Worm (Caenorhabditis elegans) whole organism, L4 larva: Measurements from ENCODE around the gene F19C7.8.

Experiments used
- F10B5.3 ChIP-seq: sonication (generic microtip); optimal IDR thresholded peaks from 2 replicates; lab custom pipeline; 2016; ENCODE audit warnings: mild to moderate bottlenecking, missing genetic modification characterization, missing compliant biosample characterization
- F37D6.2 ChIP-seq: sonication (generic microtip); optimal IDR thresholded peaks from 2 replicates; lab custom pipeline; 2016; ENCODE audit warnings: mild to moderate bottlenecking, missing genetic modification characterization, missing compliant biosample characterization
- F44E2.7 ChIP-seq: fragments of 200-800 bp; sonication (Bioruptor generic); IDR thresholded peaks from 2 replicates; pipeline ENCODE4 v2.1.2; 2022; ENCODE audit warnings: missing genetic modification characterization, missing compliant biosample characterization
- F49E8.2 ChIP-seq: sonication (generic microtip); optimal IDR thresholded peaks from 2 replicates; lab custom pipeline; 2016; ENCODE audit warnings: missing compliant biosample characterization, mild to moderate bottlenecking, missing genetic modification characterization, borderline replicate concordance
- R02D3.7 ChIP-seq: fragments of 150-350 bp; sonication (generic microtip); optimal IDR thresholded peaks from 3 replicates; lab custom pipeline; 2014; ENCODE audit warnings: missing biosample characterization, missing genetic modification characterization
- T20F7.1 ChIP-seq: fragments of 200-800 bp; sonication (Bioruptor generic); optimal IDR thresholded peaks from 2 replicates; lab custom pipeline; 2018; ENCODE audit warnings: mild to moderate bottlenecking, missing genetic modification characterization, missing compliant biosample characterization
- T26A8.4 ChIP-seq: fragments of 200-800 bp; sonication (Bioruptor generic); IDR thresholded peaks from 2 replicates; pipeline ENCODE4 v1.3.6; 2022; ENCODE audit warnings: missing genetic modification characterization, missing compliant biosample characterization
- Y105C5A.15 ChIP-seq: fragments of 200-800 bp; sonication (Bioruptor generic); IDR thresholded peaks from 2 replicates; pipeline ENCODE4 v1.3.6; 2022; ENCODE audit warnings: missing genetic modification characterization, missing compliant biosample characterization
- Y48G9A.11 ChIP-seq: fragments of 200-800 bp; sonication (Bioruptor generic); IDR thresholded peaks from 2 replicates; pipeline ENCODE4 v1.3.6; 2022; ENCODE audit warnings: missing genetic modification reagents, missing genetic modification characterization, missing compliant biosample characterization
- aha-1 ChIP-seq: fragments of 150-350 bp; peaks from one replicate; lab custom pipeline; 2014; ENCODE audit warnings: missing biosample characterization, missing genetic modification characterization
- arid-1 ChIP-seq: fragments of 200-800 bp; sonication (Bioruptor generic); conservative IDR thresholded peaks from 2 replicates; pipeline ENCODE4 v1.3.6; 2022; ENCODE audit warnings: missing genetic modification reagents, missing genetic modification characterization, missing compliant biosample characterization
- ceh-32 ChIP-seq: sonication (generic microtip); optimal IDR thresholded peaks from 2 replicates; lab custom pipeline; 2016; ENCODE audit warnings: mild to moderate bottlenecking, missing genetic modification characterization, missing compliant biosample characterization; ENCODE audit not compliant: poor library complexity
- ceh-44 ChIP-seq: fragments of 200-800 bp; sonication (Bioruptor generic); IDR thresholded peaks from 2 replicates; pipeline ENCODE4 v1.3.6; 2022; ENCODE audit warnings: missing genetic modification reagents, missing genetic modification characterization, missing compliant biosample characterization
- cey-2 ChIP-seq: sonication (generic microtip); optimal IDR thresholded peaks from 3 replicates; lab custom pipeline; 2017; ENCODE audit warnings: missing genetic modification characterization, mild to moderate bottlenecking, missing compliant biosample characterization, antibody characterized with exemption, borderline replicate concordance; ENCODE audit not compliant: insufficient read depth
- ctbp-1 ChIP-seq: fragments of 200-800 bp; sonication (Bioruptor generic); IDR thresholded peaks from 2 replicates; pipeline ENCODE4 v1.3.6; 2022; ENCODE audit warnings: missing genetic modification reagents, missing genetic modification characterization, missing compliant biosample characterization
- dmd-6 ChIP-seq: fragments of 200-800 bp; sonication (Bioruptor generic); IDR thresholded peaks from 2 replicates; pipeline ENCODE4 v1.3.6; 2022; ENCODE audit warnings: missing genetic modification reagents, missing genetic modification characterization, missing compliant biosample characterization
- dpl-1 ChIP-seq: fragments of 150-350 bp; optimal IDR thresholded peaks from 2 replicates; lab custom pipeline; 2014; ENCODE audit warnings: missing biosample characterization, missing genetic modification reagents, missing genetic modification characterization
- dve-1 ChIP-seq: sonication (generic microtip); optimal IDR thresholded peaks from 2 replicates; lab custom pipeline; 2017; ENCODE audit warnings: antibody characterized with exemption, mild to moderate bottlenecking, missing genetic modification characterization, missing compliant biosample characterization; ENCODE audit not compliant: insufficient read depth
- egl-27 ChIP-seq: sonication (generic microtip); optimal IDR thresholded peaks from 3 replicates; lab custom pipeline; 2017; ENCODE audit warnings: missing biosample characterization, missing genetic modification reagents, missing genetic modification characterization
- egl-43 ChIP-seq: fragments of 200-800 bp; sonication (Bioruptor generic); IDR thresholded peaks from 2 replicates; pipeline ENCODE4 v1.3.6; 2022; ENCODE audit warnings: missing genetic modification reagents, missing genetic modification characterization, missing compliant biosample characterization
- fos-1 ChIP-seq: fragments of 150-350 bp; optimal IDR thresholded peaks from 2 replicates; lab custom pipeline; 2014; ENCODE audit warnings: missing biosample characterization, missing genetic modification characterization
- hlh-11 ChIP-seq: fragments of 200-800 bp; sonication (Bioruptor generic); optimal IDR thresholded peaks from 2 replicates; lab custom pipeline; 2018; ENCODE audit warnings: mild to moderate bottlenecking, missing genetic modification characterization, missing compliant biosample characterization
- hmg-1.1 ChIP-seq: fragments of 200-800 bp; sonication (Bioruptor generic); IDR thresholded peaks from 2 replicates; pipeline ENCODE4 v1.3.6; 2022; ENCODE audit warnings: missing genetic modification reagents, missing genetic modification characterization, missing compliant biosample characterization
- lin-1 ChIP-seq: fragments of 200-800 bp; sonication (Bioruptor generic); IDR thresholded peaks from 2 replicates; pipeline ENCODE4 v1.3.6; 2022; ENCODE audit warnings: missing genetic modification reagents, missing genetic modification characterization, missing compliant biosample characterization
- lin-15B ChIP-seq: fragments of 150-350 bp; sonication (generic microtip); optimal IDR thresholded peaks from 3 replicates; lab custom pipeline; 2014; ENCODE audit warnings: missing biosample characterization, missing genetic modification characterization
- lin-29 ChIP-seq: fragments of 200-800 bp; sonication (Bioruptor generic); IDR thresholded peaks from 2 replicates; pipeline ENCODE4 v1.3.6; 2022; ENCODE audit warnings: missing genetic modification reagents, missing genetic modification characterization, missing compliant biosample characterization
- lin-38 ChIP-seq: fragments of 200-800 bp; sonication (Bioruptor generic); IDR thresholded peaks from 2 replicates; pipeline ENCODE4 v1.3.6; 2022; ENCODE audit warnings: missing genetic modification reagents, missing genetic modification characterization, missing compliant biosample characterization
- lin-39 ChIP-seq: fragments of 150-350 bp; optimal IDR thresholded peaks from 2 replicates; lab custom pipeline; 2014; ENCODE audit warnings: missing biosample characterization, missing genetic modification reagents, missing genetic modification characterization
- lsy-2 ChIP-seq, 2 experiments: fragments of 150-350 bp in 1 of 2; sonication (generic microtip) in 1 of 2; optimal IDR thresholded peaks; 2 replicates each; lab custom pipeline; 2014 to 2017; ENCODE audit warnings: missing biosample characterization in 2 of 2, missing genetic modification characterization in 2 of 2
- madf-5 ChIP-seq, 2 experiments: fragments of 200-800 bp; sonication (Bioruptor generic); IDR thresholded peaks; 2 replicates each; pipeline ENCODE4 v1.3.6; 2022; ENCODE audit warnings: missing compliant biosample characterization in 2 of 2, missing genetic modification characterization in 2 of 2
- madf-9 ChIP-seq: fragments of 200-800 bp; sonication (Bioruptor generic); conservative IDR thresholded peaks from 2 replicates; pipeline ENCODE4 v1.3.6; 2022; ENCODE audit warnings: missing genetic modification reagents, missing genetic modification characterization, missing compliant biosample characterization
- mdl-1 ChIP-seq, 2 experiments: fragments of 150-350 bp in 1 of 2; sonication (generic microtip) in 1 of 2; optimal IDR thresholded peaks; 2 replicates each; lab custom pipeline; 2014 to 2017; ENCODE audit warnings: missing biosample characterization in 2 of 2, missing genetic modification characterization in 2 of 2
- mep-1 ChIP-seq: fragments of 150-350 bp; sonication (generic microtip); optimal IDR thresholded peaks from 3 replicates; lab custom pipeline; 2014; ENCODE audit warnings: missing biosample characterization, missing genetic modification characterization
- mes-2 ChIP-seq: sonication (generic microtip); optimal IDR thresholded peaks from 2 replicates; lab custom pipeline; 2016; ENCODE audit warnings: missing genotype, mild to moderate bottlenecking, missing genetic modification characterization, missing compliant biosample characterization; ENCODE audit not compliant: poor library complexity, severe bottlenecking
- nhr-102 ChIP-seq: sonication (generic microtip); optimal IDR thresholded peaks from 2 replicates; lab custom pipeline; 2016; ENCODE audit warnings: mild to moderate bottlenecking, missing genetic modification characterization, moderate library complexity, missing compliant biosample characterization
- nhr-25 ChIP-seq: sonication (generic microtip); optimal IDR thresholded peaks from 2 replicates; lab custom pipeline; 2017; ENCODE audit warnings: missing genetic modification characterization, mild to moderate bottlenecking, missing compliant biosample characterization, antibody characterized with exemption, moderate library complexity, borderline replicate concordance; ENCODE audit not compliant: insufficient read depth
- nhr-28 ChIP-seq: fragments of 150-350 bp; optimal IDR thresholded peaks from 2 replicates; lab custom pipeline; 2014; ENCODE audit warnings: missing biosample characterization, missing genetic modification characterization
- nhr-48 ChIP-seq: sonication (generic microtip); optimal IDR thresholded peaks from 2 replicates; lab custom pipeline; 2016; ENCODE audit warnings: mild to moderate bottlenecking, missing genetic modification characterization, missing compliant biosample characterization
- nhr-77 ChIP-seq: fragments of 150-350 bp; optimal IDR thresholded peaks from 2 replicates; lab custom pipeline; 2014; ENCODE audit warnings: missing biosample characterization, missing genetic modification characterization
- pha-4 ChIP-seq, 2 experiments: fragments of 150-350 bp in 1 of 2; fragments of 200-800 bp in 1 of 2; sonication (Bioruptor generic) in 1 of 2; IDR thresholded peaks in 1 of 2; optimal IDR thresholded peaks in 1 of 2; 2 replicates each; pipeline versions ENCODE4 v1.3.6 to Lab custom; 2014 to 2022; ENCODE audit warnings: missing genetic modification characterization in 2 of 2, missing genetic modification reagents in 2 of 2, missing biosample characterization in 1 of 2, missing compliant biosample characterization in 1 of 2
- sdz-12 ChIP-seq: fragments of 200-800 bp; sonication (Bioruptor generic); optimal IDR thresholded peaks from 2 replicates; lab custom pipeline; 2018; ENCODE audit warnings: mild to moderate bottlenecking, missing genetic modification characterization, missing compliant biosample characterization
- snpc-1.2 ChIP-seq: fragments of 200-800 bp; sonication (Bioruptor generic); IDR thresholded peaks from 2 replicates; pipeline ENCODE4 v1.3.6; 2022; ENCODE audit warnings: missing genetic modification reagents, missing genetic modification characterization, missing compliant biosample characterization
- snpc-4 ChIP-seq: fragments of 150-350 bp; optimal IDR thresholded peaks from 2 replicates; lab custom pipeline; 2014; ENCODE audit warnings: missing biosample characterization, missing genetic modification characterization
- spr-1 ChIP-seq: sonication (generic microtip); optimal IDR thresholded peaks from 2 replicates; lab custom pipeline; 2016; ENCODE audit warnings: mild to moderate bottlenecking, missing genetic modification characterization, missing compliant biosample characterization
- zfp-2 ChIP-seq: sonication (generic microtip); optimal IDR thresholded peaks from 2 replicates; lab custom pipeline; 2016; ENCODE audit warnings: mild to moderate bottlenecking, missing genetic modification characterization, missing compliant biosample characterization
- zfp-3 ChIP-seq: fragments of 200-800 bp; sonication (Bioruptor generic); conservative IDR thresholded peaks from 2 replicates; pipeline ENCODE4 v1.3.6; 2022; ENCODE audit warnings: missing genetic modification reagents, missing genetic modification characterization, missing compliant biosample characterization
- zip-11 ChIP-seq: fragments of 200-800 bp; sonication (Bioruptor generic); IDR thresholded peaks from 2 replicates; pipeline ENCODE4 v1.3.6; 2022; ENCODE audit warnings: missing genetic modification characterization, missing compliant biosample characterization
- zip-2 ChIP-seq: fragments of 150-350 bp; optimal IDR thresholded peaks from 2 replicates; lab custom pipeline; 2014; ENCODE audit warnings: missing biosample characterization, missing genetic modification characterization
- ztf-11 ChIP-seq: fragments of 150-350 bp; optimal IDR thresholded peaks from 2 replicates; lab custom pipeline; 2014; ENCODE audit warnings: missing biosample characterization, missing genetic modification characterization
- ztf-7 ChIP-seq: fragments of 150-350 bp; optimal IDR thresholded peaks from 2 replicates; lab custom pipeline; 2014; ENCODE audit warnings: missing biosample characterization, missing genetic modification characterization

The F19C7.8 gene

DNA sequence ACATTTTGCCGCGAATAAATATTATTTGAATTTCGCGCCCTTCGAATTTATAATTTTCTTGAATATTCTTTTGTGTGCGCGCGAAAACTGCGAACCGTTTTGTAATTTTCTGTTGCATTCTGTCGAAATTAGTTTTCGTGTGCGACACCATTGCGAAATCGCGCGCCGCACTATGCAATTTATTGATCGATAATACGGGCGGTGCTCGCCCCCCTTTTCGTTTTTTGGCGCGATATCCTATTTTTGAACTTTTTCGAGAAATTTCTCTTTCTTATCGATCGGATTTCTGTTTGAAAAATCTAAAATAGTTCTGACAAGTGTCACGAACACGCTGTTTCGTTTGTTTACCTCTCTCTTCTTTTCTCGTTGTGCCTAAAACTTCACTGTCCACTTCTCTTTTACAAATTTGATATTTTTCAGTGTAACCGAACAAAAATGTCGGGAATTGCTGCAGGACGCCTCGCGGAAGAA is 12.8 kb upstream of the F19C7.8 start, which contains the start of gene ubc-9 (continued):
- peak; percentile 80 for TF ChIP-seq hmg-1.1
- no peak for TF ChIP-seq lin-29
- TF ChIP-seq snpc-4 = no peak
- TF ChIP-seq zip-2 (tag; lab: Kevin White, UChicago) = no peak
- no peak; the same call in 1 of the 2 replicates for TF ChIP-seq pha-4 (GFP tag; IDR thresholded peaks at IDR 0.05; lab: Robert Waterston, UW)
- TF ChIP-seq pha-4 (tag; optimal IDR thresholded peaks at IDR 0.05; lab: Kevin White, UChicago) = no peak
- peak; percentile 40 for TF ChIP-seq nhr-102 (tag; lab: Kevin White, UChicago)
- TF ChIP-seq ctbp-1 = peak; percentile 56; the same call in 1 of the 2 replicates
- peak; percentile 74 for TF ChIP-seq hlh-11
- TF ChIP-seq egl-27 (tag; lab: Kevin White, UChicago) = no peak
- no peak for TF ChIP-seq nhr-25 (tag; lab: Kevin White, UChicago)
- TF ChIP-seq mes-2 = peak; percentile 90
- TF ChIP-seq nhr-48 = no peak
- TF ChIP-seq lin-38 (GFP tag; lab: Robert Waterston, UW) = peak; percentile 83
- TF ChIP-seq nhr-28 (tag; lab: Kevin White, UChicago) = peak; percentile 46
- no peak for TF ChIP-seq ztf-11
- no peak for TF ChIP-seq mdl-1 (tag; optimal IDR thresholded peaks at IDR 0.05; lab: Kevin White, UChicago)
- TF ChIP-seq snpc-1.2 (GFP tag; lab: Robert Waterston, UW) = no peak
- no peak for TF ChIP-seq F44E2.7 (GFP tag; lab: Robert Waterston, UW)
- TF ChIP-seq T26A8.4 (GFP tag; lab: Robert Waterston, UW) = peak; percentile 61; the same call in 1 of the 2 replicates
- peak; percentile 49 for TF ChIP-seq F37D6.2 (tag; lab: Kevin White, UChicago)
- TF ChIP-seq F49E8.2 (tag; lab: Kevin White, UChicago) = peak; percentile 35
- TF ChIP-seq ceh-32 = no peak
- no peak for TF ChIP-seq fos-1 (tag; lab: Kevin White, UChicago)
- no peak for TF ChIP-seq zip-11 (GFP tag; lab: Robert Waterston, UW)
- TF ChIP-seq madf-5 (GFP tag; IDR thresholded peaks at IDR 0.05; lab: Robert Waterston, UW) = no peak
- peak; percentile 61 for TF ChIP-seq spr-1 (tag; lab: Kevin White, UChicago)
- no peak for TF ChIP-seq zfp-3 (GFP tag; lab: Robert Waterston, UW)
- no peak for TF ChIP-seq F10B5.3
- TF ChIP-seq madf-9 (GFP tag; lab: Robert Waterston, UW) = no peak
- peak; percentile 33 to 81 for TF ChIP-seq lsy-2 (tag; optimal IDR thresholded peaks at IDR 0.05; lab: Kevin White, UChicago)
- peak; percentile 71 for TF ChIP-seq dve-1 (tag; lab: Kevin White, UChicago)
- no peak for TF ChIP-seq lin-15B
- peak; percentile 51 for TF ChIP-seq dmd-6
- TF ChIP-seq cey-2 = no peak
- no peak for TF ChIP-seq ceh-44 (GFP tag; lab: Robert Waterston, UW)
- TF ChIP-seq Y105C5A.15 (GFP tag; lab: Robert Waterston, UW) = no peak
- peak; percentile 32; the same call in 1 of the 2 replicates for TF ChIP-seq arid-1
- TF ChIP-seq Y48G9A.11 (GFP tag; lab: Robert Waterston, UW) = no peak
- TF ChIP-seq zfp-2 (tag; lab: Kevin White, UChicago) = no peak
- TF ChIP-seq ztf-7 = no peak
- TF ChIP-seq T20F7.1 = no peak
- peak; percentile 75 for TF ChIP-seq dpl-1
- no peak for TF ChIP-seq sdz-12 (GFP tag; lab: Kevin White, UChicago)
- TF ChIP-seq egl-43 = peak; percentile 56; the same call in 1 of the 2 replicates
- TF ChIP-seq aha-1 (tag; lab: Kevin White, UChicago) = peak; percentile 96
- TF ChIP-seq lin-1 (GFP tag; lab: Robert Waterston, UW) = 0 out of 2 replicates have a peak, but pooled peaks have one; percentile 13
- TF ChIP-seq mep-1 (tag; lab: Kevin White, UChicago) = peak; percentile 84
- TF ChIP-seq nhr-77 (tag; lab: Kevin White, UChicago) = peak; percentile 47
- no peak for TF ChIP-seq lin-39 (tag; lab: Kevin White, UChicago)
- no peak for TF ChIP-seq R02D3.7 (tag; lab: Kevin White, UChicago)
